Worm (Caenorhabditis elegans) whole organism, young adult: ENCODE measurements around the gene cni-1.

Source experiments
- C06A6.2 ChIP-seq: fragments of 200-800 bp; sonication (Bioruptor generic); conservative IDR thresholded peaks from 2 replicates; pipeline ENCODE4 v1.3.6; 2022; ENCODE audit warnings: missing genetic modification characterization, missing compliant biosample characterization
- F33H1.4 ChIP-seq: fragments of 200-800 bp; sonication (Bioruptor generic); IDR thresholded peaks from 2 replicates; pipeline ENCODE4 v1.3.6; 2022; ENCODE audit warnings: missing genetic modification reagents, missing genetic modification characterization, missing compliant biosample characterization
- F37B4.10 ChIP-seq: fragments of 200-800 bp; sonication (Bioruptor generic); IDR thresholded peaks from 2 replicates; pipeline ENCODE4 v1.3.6; 2022; ENCODE audit warnings: missing genetic modification characterization, missing compliant biosample characterization
- F52B5.7 ChIP-seq: sonication (generic microtip); optimal IDR thresholded peaks from 2 replicates; lab custom pipeline; 2016; ENCODE audit warnings: mild to moderate bottlenecking, missing genetic modification characterization, missing compliant biosample characterization
- Y79H2A.3 ChIP-seq: fragments of 200-800 bp; sonication (Bioruptor generic); conservative IDR thresholded peaks from 2 replicates; pipeline ENCODE4 v1.3.6; 2022; ENCODE audit warnings: missing genetic modification reagents, missing genetic modification characterization, missing compliant biosample characterization
- Y95B8A.8 ChIP-seq: fragments of 200-800 bp; sonication (Bioruptor generic); IDR thresholded peaks from 2 replicates; pipeline ENCODE4 v1.3.6; 2022; ENCODE audit warnings: missing genetic modification reagents, missing genetic modification characterization, missing compliant biosample characterization
- ama-1 ChIP-seq, 3 experiments: fragments of 150-350 bp in 1 of 3; sonication (generic microtip) in 2 of 3; optimal IDR thresholded peaks; 2 replicates each; lab custom pipeline; 2014 to 2018; ENCODE audit warnings: missing biosample characterization in 2 of 3, missing genetic modification characterization in 2 of 3, missing genetic modification reagents in 2 of 3
- aptf-2 ChIP-seq: fragments of 200-800 bp; sonication (Bioruptor generic); conservative IDR thresholded peaks from 2 replicates; pipeline ENCODE4 v1.3.6; 2022; ENCODE audit warnings: missing genetic modification reagents, missing genetic modification characterization, missing compliant biosample characterization
- atf-7 ChIP-seq: sonication (generic microtip); optimal IDR thresholded peaks from 2 replicates; lab custom pipeline; 2017; ENCODE audit warnings: mild to moderate bottlenecking, missing genetic modification characterization, missing compliant biosample characterization
- athp-1 ChIP-seq: sonication (generic microtip); optimal IDR thresholded peaks from 2 replicates; lab custom pipeline; 2017; ENCODE audit warnings: mild to moderate bottlenecking, missing genetic modification characterization, missing compliant biosample characterization
- ceh-79 ChIP-seq: sonication (generic microtip); optimal IDR thresholded peaks from 2 replicates; lab custom pipeline; 2017; ENCODE audit warnings: mild to moderate bottlenecking, missing genetic modification characterization, missing compliant biosample characterization
- ceh-91 ChIP-seq: fragments of 200-800 bp; sonication (Bioruptor generic); IDR thresholded peaks from 2 replicates; pipeline ENCODE4 v1.3.6; 2022; ENCODE audit warnings: missing genetic modification reagents, missing genetic modification characterization, missing compliant biosample characterization
- dpff-1 ChIP-seq: sonication (generic microtip); optimal IDR thresholded peaks from 2 replicates; lab custom pipeline; 2017; ENCODE audit warnings: mild to moderate bottlenecking, missing genetic modification characterization, missing compliant biosample characterization
- egl-18 ChIP-seq: fragments of 200-800 bp; sonication (Bioruptor generic); IDR thresholded peaks from 2 replicates; pipeline ENCODE4 v1.3.6; 2022; ENCODE audit warnings: missing genetic modification reagents, missing genetic modification characterization, missing compliant biosample characterization
- ekl-4 ChIP-seq: fragments of 200-800 bp; sonication (Bioruptor generic); IDR thresholded peaks from 2 replicates; pipeline ENCODE4 v1.3.6; 2022; ENCODE audit warnings: missing genetic modification reagents, missing genetic modification characterization, missing compliant biosample characterization
- ets-4 ChIP-seq: fragments of 200-800 bp; sonication (Bioruptor generic); optimal IDR thresholded peaks from 2 replicates; lab custom pipeline; 2018; ENCODE audit warnings: mild to moderate bottlenecking, missing genetic modification characterization, missing compliant biosample characterization
- him-1 ChIP-seq: sonication (generic microtip); optimal IDR thresholded peaks from 2 replicates; lab custom pipeline; 2016; ENCODE audit warnings: missing genotype, missing genetic modification reagents, missing genetic modification characterization, missing compliant biosample characterization
- hlh-12 ChIP-seq: sonication (generic microtip); optimal IDR thresholded peaks from 2 replicates; lab custom pipeline; 2016; ENCODE audit warnings: missing genetic modification characterization, missing compliant biosample characterization
- hmg-20 ChIP-seq: fragments of 200-800 bp; sonication (Bioruptor generic); IDR thresholded peaks from 2 replicates; pipeline ENCODE4 v1.3.6; 2022; ENCODE audit warnings: missing genetic modification reagents, missing genetic modification characterization, missing compliant biosample characterization
- hsf-1 ChIP-seq: fragments of 200-800 bp; sonication (Bioruptor generic); IDR thresholded peaks from 2 replicates; pipeline ENCODE4 v1.3.6; 2022; ENCODE audit warnings: missing genetic modification reagents, missing genetic modification characterization, missing compliant biosample characterization
- let-607 ChIP-seq, 2 experiments: fragments of 200-800 bp in 1 of 2; sonication (Bioruptor generic) in 1 of 2; sonication (generic microtip) in 1 of 2; optimal IDR thresholded peaks; 2 replicates each; lab custom pipeline; 2016 to 2018; ENCODE audit warnings: mild to moderate bottlenecking in 2 of 2, missing compliant biosample characterization in 2 of 2, missing genetic modification characterization in 2 of 2, moderate library complexity in 2 of 2, missing genotype in 1 of 2
- lin-54 ChIP-seq: fragments of 200-800 bp; sonication (Bioruptor generic); optimal IDR thresholded peaks from 2 replicates; lab custom pipeline; 2018; ENCODE audit warnings: mild to moderate bottlenecking, missing genetic modification characterization, missing compliant biosample characterization
- lsl-1 ChIP-seq: fragments of 200-800 bp; sonication (Bioruptor generic); optimal IDR thresholded peaks from 2 replicates; lab custom pipeline; 2018; ENCODE audit warnings: mild to moderate bottlenecking, missing genetic modification characterization, moderate library complexity, missing compliant biosample characterization
- mcd-1 ChIP-seq: fragments of 200-800 bp; sonication (Bioruptor generic); IDR thresholded peaks from 2 replicates; pipeline ENCODE4 v1.3.6; 2022; ENCODE audit warnings: missing genetic modification reagents, missing genetic modification characterization, missing compliant biosample characterization
- mel-28 ChIP-seq: sonication (generic microtip); optimal IDR thresholded peaks from 2 replicates; lab custom pipeline; 2016; ENCODE audit warnings: borderline replicate concordance, mild to moderate bottlenecking, missing genetic modification characterization, missing compliant biosample characterization
- mxl-1 ChIP-seq: sonication (generic microtip); optimal IDR thresholded peaks from 2 replicates; lab custom pipeline; 2016; ENCODE audit warnings: missing genetic modification characterization, missing compliant biosample characterization
- nfya-1 ChIP-seq: sonication (generic microtip); optimal IDR thresholded peaks from 2 replicates; lab custom pipeline; 2017; ENCODE audit warnings: antibody characterized with exemption, missing compliant biosample characterization, missing genetic modification characterization, borderline replicate concordance; ENCODE audit not compliant: insufficient read depth
- nfya-2 ChIP-seq: fragments of 200-800 bp; sonication (Bioruptor generic); IDR thresholded peaks from 2 replicates; pipeline ENCODE4 v1.3.6; 2022; ENCODE audit warnings: missing genetic modification reagents, missing genetic modification characterization, missing compliant biosample characterization
- nhr-179 ChIP-seq: sonication (generic microtip); optimal IDR thresholded peaks from 2 replicates; lab custom pipeline; 2016; ENCODE audit warnings: mild to moderate bottlenecking, missing genetic modification characterization, missing compliant biosample characterization
- nhr-27 ChIP-seq: fragments of 200-800 bp; sonication (Bioruptor generic); optimal IDR thresholded peaks from 2 replicates; lab custom pipeline; 2018; ENCODE audit warnings: mild to moderate bottlenecking, missing genetic modification characterization, moderate library complexity, missing compliant biosample characterization
- nhr-80 ChIP-seq: sonication (generic microtip); optimal IDR thresholded peaks from 2 replicates; lab custom pipeline; 2016; ENCODE audit warnings: missing genetic modification characterization, missing compliant biosample characterization
- pha-4 ChIP-seq: fragments of 150-350 bp; sonication (generic microtip); optimal IDR thresholded peaks from 2 replicates; lab custom pipeline; 2014; ENCODE audit warnings: missing biosample characterization, missing genetic modification reagents, missing genetic modification characterization
- repo-1 ChIP-seq: sonication (generic microtip); optimal IDR thresholded peaks from 2 replicates; lab custom pipeline; 2017; ENCODE audit warnings: mild to moderate bottlenecking, missing genetic modification characterization, missing compliant biosample characterization
- sea-2 ChIP-seq: fragments of 200-800 bp; sonication (Bioruptor generic); IDR thresholded peaks from 2 replicates; pipeline ENCODE4 v1.3.6; 2022; ENCODE audit warnings: missing genetic modification characterization, missing compliant biosample characterization
- zim-3 ChIP-seq: sonication (generic microtip); optimal IDR thresholded peaks from 2 replicates; lab custom pipeline; 2017; ENCODE audit warnings: mild to moderate bottlenecking, missing genetic modification characterization, moderate library complexity, missing compliant biosample characterization
- ztf-18 ChIP-seq: sonication (generic microtip); optimal IDR thresholded peaks from 2 replicates; lab custom pipeline; 2016; ENCODE audit warnings: missing genotype, mild to moderate bottlenecking, missing genetic modification characterization, missing compliant biosample characterization
- ztf-22 ChIP-seq: fragments of 200-800 bp; sonication (Bioruptor generic); optimal IDR thresholded peaks from 2 replicates; lab custom pipeline; 2018; ENCODE audit warnings: mild to moderate bottlenecking, missing genetic modification characterization, moderate library complexity, missing compliant biosample characterization

Gene cni-1

ce11 chrV:13207426-13207825 is 27.3 kb downstream of the cni-1 start, which contains the start of gene F57B1.5:
TSS of gene F57B1.5 (plus strand) at chrV:13207726.
- TF ChIP-seq hmg-20, result no peak
- no peak for TF ChIP-seq F33H1.4 (GFP tag; lab: Robert Waterston, UW)
- TF ChIP-seq ekl-4, result no peak
- no peak for TF ChIP-seq sea-2 (GFP tag; lab: Robert Waterston, UW)
- TF ChIP-seq ceh-91 (GFP tag; lab: Robert Waterston, UW), result no peak
- no peak for TF ChIP-seq mel-28
- no peak for TF ChIP-seq F52B5.7 (tag; lab: Kevin White, UChicago)
- TF ChIP-seq nfya-2 (GFP tag; lab: Robert Waterston, UW), result no peak
- no peak for TF ChIP-seq ceh-79 (tag; lab: Kevin White, UChicago)
- no peak for TF ChIP-seq pha-4
- TF ChIP-seq Y95B8A.8, result no peak
- no peak for TF ChIP-seq C06A6.2
- no peak for TF ChIP-seq mcd-1 (GFP tag; lab: Robert Waterston, UW)
- no peak for TF ChIP-seq zim-3
- TF ChIP-seq him-1 (tag; lab: Kevin White, UChicago), result no peak
- no peak for TF ChIP-seq F37B4.10
- TF ChIP-seq nhr-27, result no peak
- TF ChIP-seq ztf-18 (tag; lab: Kevin White, UChicago), result no peak
- no peak for TF ChIP-seq hlh-12
- TF ChIP-seq, all 124 proteins: peak for 0

ce11 chrV:13209567-13209966 is 29.4 kb downstream of the cni-1 start, which contains the start of gene F57B1.6:
TSS of gene F57B1.6 (plus strand) at chrV:13209645.
- TF ChIP-seq egl-18 (GFP tag; lab: Robert Waterston, UW), result no peak
- no peak for TF ChIP-seq dpff-1
- no peak for TF ChIP-seq him-1 (tag; lab: Kevin White, UChicago)
- no peak for TF ChIP-seq Y79H2A.3 (GFP tag; lab: Robert Waterston, UW)
- no peak for TF ChIP-seq aptf-2 (GFP tag; lab: Robert Waterston, UW)
- TF ChIP-seq repo-1 (tag; lab: Kevin White, UChicago), result no peak

ce11 chrV:13212584-13212983 is 32.5 kb downstream of the cni-1 start:
- TF ChIP-seq let-607 (tag; optimal IDR thresholded peaks at IDR 0.05; lab: Kevin White, UChicago), result peak in 1 of 2 experiments; percentile 41
- no peak for TF ChIP-seq nfya-1 (tag; lab: Kevin White, UChicago)
- TF ChIP-seq athp-1, result no peak
- TF ChIP-seq lsl-1 (GFP tag; lab: Kevin White, UChicago), result no peak
- peak; percentile 91 for TF ChIP-seq nhr-80 (tag; lab: Kevin White, UChicago)
- TF ChIP-seq mxl-1 (tag; lab: Kevin White, UChicago), result no peak
- TF ChIP-seq ama-1 (optimal IDR thresholded peaks at IDR 0.05; lab: Kevin White, UChicago), result no peak
- TF ChIP-seq ama-1 (GFP tag; optimal IDR thresholded peaks at IDR 0.05; lab: Kevin White, UChicago), result no peak
- no peak for TF ChIP-seq zim-3
- peak; percentile 66 for TF ChIP-seq atf-7 (tag; lab: Kevin White, UChicago)
- TF ChIP-seq ztf-22 (GFP tag; lab: Kevin White, UChicago), result peak; percentile 40
- no peak for TF ChIP-seq lin-54 (GFP tag; lab: Kevin White, UChicago)
- no peak for TF ChIP-seq Y79H2A.3 (GFP tag; lab: Robert Waterston, UW)
- TF ChIP-seq hsf-1 (GFP tag; lab: Robert Waterston, UW), result no peak
- TF ChIP-seq nhr-179, result no peak
- peak; percentile 42 for TF ChIP-seq pha-4
- TF ChIP-seq ets-4 (GFP tag; lab: Kevin White, UChicago), result peak; percentile 25
